Worm (Caenorhabditis elegans) whole organism, young adult: ENCODE data around the gene W03G11.3.

Experiments used
- B0035.1 ChIP-seq: sonication (generic microtip); optimal IDR thresholded peaks from 2 replicates; lab custom pipeline; 2016; ENCODE audit warnings: missing genetic modification characterization, mild to moderate bottlenecking, missing compliant biosample characterization, missing genotype, missing genetic modification reagents
- F23B12.7 ChIP-seq: sonication (generic microtip); optimal IDR thresholded peaks from 2 replicates; lab custom pipeline; 2017; ENCODE audit warnings: missing genetic modification characterization, mild to moderate bottlenecking, missing compliant biosample characterization, antibody characterized with exemption, moderate library complexity; ENCODE audit not compliant: insufficient read depth
- F52B5.7 ChIP-seq: sonication (generic microtip); optimal IDR thresholded peaks from 2 replicates; lab custom pipeline; 2016; ENCODE audit warnings: mild to moderate bottlenecking, missing genetic modification characterization, missing compliant biosample characterization
- F57C9.4 ChIP-seq: sonication (generic microtip); optimal IDR thresholded peaks from 2 replicates; lab custom pipeline; 2017; ENCODE audit warnings: mild to moderate bottlenecking, missing genetic modification characterization, missing compliant biosample characterization
- Y53F4B.3 ChIP-seq: fragments of 200-800 bp; sonication (Bioruptor generic); IDR thresholded peaks from 2 replicates; pipeline ENCODE4 v1.3.6; 2022; ENCODE audit warnings: missing genetic modification reagents, missing genetic modification characterization, missing compliant biosample characterization
- Y53G8AR.9 ChIP-seq: fragments of 200-800 bp; sonication (Bioruptor generic); conservative IDR thresholded peaks from 2 replicates; pipeline ENCODE4 v1.3.6; 2022; ENCODE audit warnings: missing genetic modification reagents, missing genetic modification characterization, missing compliant biosample characterization
- Y67H2A.10 ChIP-seq: fragments of 200-800 bp; sonication (Bioruptor generic); conservative IDR thresholded peaks from 2 replicates; pipeline ENCODE4 v1.3.6; 2022; ENCODE audit warnings: missing genetic modification reagents, missing genetic modification characterization, missing compliant biosample characterization
- Y95B8A.8 ChIP-seq: fragments of 200-800 bp; sonication (Bioruptor generic); IDR thresholded peaks from 2 replicates; pipeline ENCODE4 v1.3.6; 2022; ENCODE audit warnings: missing genetic modification reagents, missing genetic modification characterization, missing compliant biosample characterization
- akir-1 ChIP-seq: fragments of 200-800 bp; sonication (Bioruptor generic); optimal IDR thresholded peaks from 2 replicates; lab custom pipeline; 2018; ENCODE audit warnings: mild to moderate bottlenecking, missing genetic modification characterization, moderate library complexity, missing compliant biosample characterization
- bed-2 ChIP-seq: fragments of 200-800 bp; sonication (Bioruptor generic); IDR thresholded peaks from 2 replicates; pipeline ENCODE4 v1.3.6; 2022; ENCODE audit warnings: missing genetic modification reagents, missing genetic modification characterization, missing compliant biosample characterization
- ccch-3 ChIP-seq: fragments of 200-800 bp; sonication (Bioruptor generic); optimal IDR thresholded peaks from 2 replicates; lab custom pipeline; 2018; ENCODE audit warnings: mild to moderate bottlenecking, missing genetic modification characterization, missing compliant biosample characterization
- cebp-2 ChIP-seq: fragments of 200-800 bp; sonication (Bioruptor generic); IDR thresholded peaks from 2 replicates; pipeline ENCODE4 v1.3.6; 2022; ENCODE audit warnings: missing genetic modification characterization, missing compliant biosample characterization
- ceh-27 ChIP-seq: fragments of 200-800 bp; sonication (Bioruptor generic); optimal IDR thresholded peaks from 2 replicates; lab custom pipeline; 2018; ENCODE audit warnings: mild to moderate bottlenecking, missing genetic modification characterization, moderate library complexity, missing compliant biosample characterization
- ceh-91 ChIP-seq: fragments of 200-800 bp; sonication (Bioruptor generic); IDR thresholded peaks from 2 replicates; pipeline ENCODE4 v1.3.6; 2022; ENCODE audit warnings: missing genetic modification reagents, missing genetic modification characterization, missing compliant biosample characterization
- gei-17 ChIP-seq: fragments of 200-800 bp; sonication (Bioruptor generic); optimal IDR thresholded peaks from 2 replicates; lab custom pipeline; 2018; ENCODE audit warnings: mild to moderate bottlenecking, missing genetic modification characterization, missing compliant biosample characterization
- hmg-1.2 ChIP-seq: fragments of 200-800 bp; sonication (Bioruptor generic); IDR thresholded peaks from 2 replicates; pipeline ENCODE4 v1.3.6; 2022; ENCODE audit warnings: missing genetic modification reagents, missing genetic modification characterization, missing compliant biosample characterization
- lin-26 ChIP-seq: fragments of 200-800 bp; sonication (Bioruptor generic); IDR thresholded peaks from 2 replicates; pipeline ENCODE4 v1.3.6; 2022; ENCODE audit warnings: missing genetic modification reagents, missing genetic modification characterization, missing compliant biosample characterization
- lir-1 ChIP-seq: fragments of 200-800 bp; sonication (Bioruptor generic); conservative IDR thresholded peaks from 2 replicates; pipeline ENCODE4 v1.3.6; 2022; ENCODE audit warnings: missing genetic modification reagents, missing genetic modification characterization, missing compliant biosample characterization
- madf-10 ChIP-seq: sonication (generic microtip); optimal IDR thresholded peaks from 2 replicates; lab custom pipeline; 2016; ENCODE audit warnings: mild to moderate bottlenecking, missing genetic modification characterization, missing compliant biosample characterization
- nfyb-1 ChIP-seq: fragments of 200-800 bp; sonication (Bioruptor generic); IDR thresholded peaks from 2 replicates; pipeline ENCODE4 v1.3.6; 2022; ENCODE audit warnings: missing genetic modification reagents, missing genetic modification characterization, missing compliant biosample characterization
- nhr-120 ChIP-seq: fragments of 200-800 bp; sonication (Bioruptor generic); IDR thresholded peaks from 2 replicates; pipeline ENCODE4 v1.3.6; 2022; ENCODE audit warnings: missing genetic modification characterization, missing compliant biosample characterization
- nhr-80 ChIP-seq: sonication (generic microtip); optimal IDR thresholded peaks from 2 replicates; lab custom pipeline; 2016; ENCODE audit warnings: missing genetic modification characterization, missing compliant biosample characterization
- nhr-90 ChIP-seq: sonication (generic microtip); optimal IDR thresholded peaks from 2 replicates; lab custom pipeline; 2016; ENCODE audit warnings: missing genotype, mild to moderate bottlenecking, missing genetic modification characterization, missing compliant biosample characterization
- pha-4 ChIP-seq: fragments of 150-350 bp; sonication (generic microtip); optimal IDR thresholded peaks from 2 replicates; lab custom pipeline; 2014; ENCODE audit warnings: missing biosample characterization, missing genetic modification reagents, missing genetic modification characterization
- rec-8 ChIP-seq, 2 experiments: sonication (generic microtip); optimal IDR thresholded peaks; 2 replicates each; lab custom pipeline; 2016; ENCODE audit warnings: mild to moderate bottlenecking in 2 of 2, missing genetic modification characterization in 2 of 2, missing genetic modification reagents in 2 of 2, missing genotype in 2 of 2, missing biosample characterization in 1 of 2, missing compliant biosample characterization in 1 of 2, moderate library complexity in 1 of 2
- repo-1 ChIP-seq: sonication (generic microtip); optimal IDR thresholded peaks from 2 replicates; lab custom pipeline; 2017; ENCODE audit warnings: mild to moderate bottlenecking, missing genetic modification characterization, missing compliant biosample characterization
- rpc-1 ChIP-seq, 2 experiments: fragments of 150-350 bp in 1 of 2; sonication (generic microtip) in 1 of 2; optimal IDR thresholded peaks; 2 replicates each; lab custom pipeline; 2014 to 2018; ENCODE audit warnings: missing biosample characterization in 1 of 2, missing genetic modification characterization in 1 of 2, missing genetic modification reagents in 1 of 2, missing genotype in 1 of 2
- snpc-1.1 ChIP-seq: sonication (generic microtip); optimal IDR thresholded peaks from 2 replicates; lab custom pipeline; 2017; ENCODE audit warnings: missing genetic modification characterization, mild to moderate bottlenecking, missing compliant biosample characterization, antibody characterized with exemption, moderate library complexity, missing genotype, missing genetic modification reagents; ENCODE audit not compliant: insufficient read depth
- snpc-3.4 ChIP-seq: sonication (generic microtip); optimal IDR thresholded peaks from 2 replicates; lab custom pipeline; 2017; ENCODE audit warnings: missing genetic modification characterization, mild to moderate bottlenecking, missing compliant biosample characterization, antibody characterized with exemption, moderate library complexity, missing genotype, missing genetic modification reagents
- sptf-2 ChIP-seq: fragments of 200-800 bp; sonication (Bioruptor generic); optimal IDR thresholded peaks from 2 replicates; lab custom pipeline; 2018; ENCODE audit warnings: mild to moderate bottlenecking, missing genetic modification characterization, missing compliant biosample characterization
- unc-62 ChIP-seq: fragments of 150-350 bp; optimal IDR thresholded peaks from 2 replicates; lab custom pipeline; 2014; ENCODE audit warnings: missing biosample characterization, missing genetic modification reagents, missing genetic modification characterization
- xnd-1 ChIP-seq: sonication (generic microtip); optimal IDR thresholded peaks from 2 replicates; lab custom pipeline; 2016; ENCODE audit warnings: missing genotype, missing genetic modification reagents, missing genetic modification characterization, missing compliant biosample characterization
- zfh-2 ChIP-seq: fragments of 200-800 bp; sonication (Bioruptor generic); conservative IDR thresholded peaks from 2 replicates; pipeline ENCODE4 v1.3.6; 2022; ENCODE audit warnings: missing genetic modification reagents, missing genetic modification characterization, missing compliant biosample characterization
- ztf-18 ChIP-seq: sonication (generic microtip); optimal IDR thresholded peaks from 2 replicates; lab custom pipeline; 2016; ENCODE audit warnings: missing genotype, mild to moderate bottlenecking, missing genetic modification characterization, missing compliant biosample characterization
- ztf-26 ChIP-seq: sonication (generic microtip); optimal IDR thresholded peaks from 2 replicates; lab custom pipeline; 2017; ENCODE audit warnings: missing genetic modification characterization, missing compliant biosample characterization

W03G11.3 gene

DNA sequence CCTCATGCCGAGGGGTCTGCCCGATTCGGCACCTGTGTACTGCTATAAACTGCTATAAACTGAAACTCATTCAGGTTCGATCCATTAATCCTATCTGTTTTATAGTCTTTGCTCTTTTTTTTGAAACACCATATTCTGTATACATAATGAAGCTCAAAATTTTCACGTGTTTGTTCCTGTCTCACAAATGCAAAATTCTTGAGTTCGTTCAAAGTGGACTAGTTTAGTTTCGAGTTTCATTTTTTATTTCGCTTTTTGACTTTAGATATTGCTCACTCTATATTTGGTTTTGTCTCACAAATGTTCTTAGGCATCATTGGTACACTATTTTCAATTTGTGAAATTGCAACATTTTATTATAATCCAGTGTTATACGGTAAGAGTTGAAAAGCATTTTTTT lies 17.7 kb upstream of the W03G11.3 start, which contains the start of gene lgc-17:
TSS of gene lgc-17 (plus strand) at position 301 of the 400 bp plus-strand sequence.
- TF ChIP-seq nhr-90 (tag; lab: Kevin White, UChicago) (no peak), xnd-1 (no peak), F57C9.4 (no peak), Y53F4B.3 (no peak), ztf-26 (no peak), hmg-1.2 (no peak), lin-26 (no peak), snpc-1.1 (tag; lab: Kevin White, UChicago) (no peak), Y67H2A.10 (no peak), ztf-18 (tag; lab: Kevin White, UChicago) (no peak), cebp-2 (GFP tag; lab: Robert Waterston, UW) (no peak), lir-1 (no peak), rpc-1 (optimal IDR thresholded peaks at IDR 0.05; lab: Kevin White, UChicago) (no peak), rpc-1 (tag; optimal IDR thresholded peaks at IDR 0.05; lab: Kevin White, UChicago) (no peak), Y95B8A.8 (no peak), nhr-120 (GFP tag; lab: Robert Waterston, UW) (no peak), F23B12.7 (tag; lab: Kevin White, UChicago) (no peak), ceh-91 (GFP tag; lab: Robert Waterston, UW) (no peak), sptf-2 (GFP tag; lab: Kevin White, UChicago) (no peak), zfh-2 (GFP tag; lab: Robert Waterston, UW) (no peak)

DNA sequence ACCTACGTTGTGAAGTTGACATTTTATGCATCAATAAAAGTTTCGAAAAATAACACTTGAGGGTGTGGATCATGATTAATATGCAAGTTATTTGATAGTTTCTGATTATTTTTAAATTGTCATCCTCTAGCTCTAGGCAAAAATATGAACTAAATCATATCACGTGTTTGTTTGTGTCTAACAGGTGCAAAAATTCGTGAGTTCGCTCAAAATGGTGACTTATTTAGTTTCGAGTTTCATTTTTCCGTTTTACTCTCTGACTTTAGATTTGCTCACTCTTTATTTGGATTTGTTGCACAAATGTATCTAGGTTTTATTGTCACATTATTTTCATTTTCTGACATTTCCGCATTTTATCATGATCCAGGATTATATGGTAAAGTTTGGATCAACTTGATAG lies 14.7 kb upstream of the W03G11.3 start, which contains the start of gene lgc-16:
TSS of gene lgc-16 (plus strand) at position 301 of the 400 bp plus-strand sequence.
- no peak for TF ChIP-seq nhr-80 (tag; lab: Kevin White, UChicago)
- no peak for TF ChIP-seq gei-17 (GFP tag; lab: Kevin White, UChicago)
- TF ChIP-seq ceh-27 (GFP tag; lab: Kevin White, UChicago) = no peak
- no peak for TF ChIP-seq madf-10 (tag; lab: Kevin White, UChicago)
- no peak for TF ChIP-seq lir-1
- TF ChIP-seq B0035.1 (tag; lab: Kevin White, UChicago) = no peak
- no peak for TF ChIP-seq rec-8 (tag; optimal IDR thresholded peaks at IDR 0.05; lab: Kevin White, UChicago)
- no peak for TF ChIP-seq pha-4 (tag; lab: Kevin White, UChicago)
- no peak for TF ChIP-seq snpc-1.1 (tag; lab: Kevin White, UChicago)

- TF ChIP-seq repo-1 (tag; lab: Kevin White, UChicago) (no peak), cebp-2 (GFP tag; lab: Robert Waterston, UW) (no peak), bed-2 (no peak), nfyb-1 (GFP tag; lab: Robert Waterston, UW) (no peak), ccch-3 (GFP tag; lab: Kevin White, UChicago) (no peak), Y53G8AR.9 (GFP tag; lab: Robert Waterston, UW) (no peak), akir-1 (GFP tag; lab: Kevin White, UChicago) (no peak), F52B5.7 (tag; lab: Kevin White, UChicago) (no peak), nhr-80 (tag; lab: Kevin White, UChicago) (no peak), snpc-3.4 (tag; lab: Kevin White, UChicago) (no peak), unc-62 (GFP tag; lab: Kevin White, UChicago) (no peak)
These were observed 10.4 kb upstream of the W03G11.3 start, which contains the start of gene lgc-15 for ce11 chrX:12114024-12114423. Gene lgc-15 (plus strand): TSS chrX:12114324.
